Worm (Caenorhabditis elegans): ENCODE results near the gene fbxb-85.

- TF ChIP-seq T22C8.4 (GFP tag; IDR thresholded peaks at IDR 0.05) = no peak
- TF ChIP-seq tab-1 (GFP tag; IDR thresholded peaks at IDR 0.05) = no peak
- TF ChIP-seq cog-1 (tag; optimal IDR thresholded peaks at IDR 0.05) = no peak
- no peak for TF ChIP-seq ref-1 (GFP tag; conservative IDR thresholded peaks at IDR 0.05)
- TF ChIP-seq flt-1 (GFP tag; IDR thresholded peaks at IDR 0.05) = no peak
- no peak for TF ChIP-seq ztf-23 (GFP tag; IDR thresholded peaks at IDR 0.05)
- TF ChIP-seq ztf-29 (GFP tag; IDR thresholded peaks at IDR 0.05) = no peak
- TF ChIP-seq klf-2 (GFP tag; conservative IDR thresholded peaks at IDR 0.05) = no peak
Observed at ce11 chrIII:10855398-10855880, 6.7 kb upstream of the fbxb-85 start, which contains the start of gene Y39A1C.1.
